Fruit fly (Drosophila melanogaster) whole organism, pupa: Measurements from ENCODE around the gene Eig71Eb.

Source experiments
- CG15710 ChIP-seq: fragments of 200-800 bp; sonication (Bioruptor generic); optimal IDR thresholded peaks from 2 replicates; lab custom pipeline; 2018; ENCODE audit warnings: missing biosample characterization, mild to moderate bottlenecking, missing genetic modification characterization, moderate library complexity
- CG17806 ChIP-seq: fragments of 200-800 bp; sonication (Bioruptor generic); optimal IDR thresholded peaks from 2 replicates; lab custom pipeline; 2018; ENCODE audit warnings: missing biosample characterization, mild to moderate bottlenecking, missing genetic modification characterization, moderate library complexity
- CG34367 ChIP-seq: fragments of 200-800 bp; sonication (Bioruptor generic); optimal IDR thresholded peaks from 2 replicates; lab custom pipeline; 2018; ENCODE audit warnings: missing biosample characterization, mild to moderate bottlenecking, missing genetic modification characterization
- CG8159 ChIP-seq: fragments of 200-800 bp; sonication (Bioruptor generic); optimal IDR thresholded peaks from 3 replicates; lab custom pipeline; 2018; ENCODE audit warnings: missing biosample characterization, mild to moderate bottlenecking, missing genetic modification characterization, moderate library complexity
- CG8301 ChIP-seq: fragments of 200-800 bp; sonication (Bioruptor generic); optimal IDR thresholded peaks from 2 replicates; lab custom pipeline; 2018; ENCODE audit warnings: missing biosample characterization, mild to moderate bottlenecking, missing genetic modification characterization
- CG9948 ChIP-seq: fragments of 200-800 bp; sonication (Bioruptor generic); optimal IDR thresholded peaks from 2 replicates; lab custom pipeline; 2018; ENCODE audit warnings: missing biosample characterization, mild to moderate bottlenecking, missing genetic modification characterization, moderate library complexity
- D1 ChIP-seq: fragments of 200-800 bp; sonication (Bioruptor generic); optimal IDR thresholded peaks from 2 replicates; lab custom pipeline; 2018; ENCODE audit warnings: missing biosample characterization, mild to moderate bottlenecking, missing genetic modification characterization, moderate library complexity
- EcR ChIP-seq: fragments of 200-800 bp; sonication (Bioruptor generic); optimal IDR thresholded peaks from 3 replicates; lab custom pipeline; 2019; ENCODE audit warnings: missing biosample characterization, missing genetic modification characterization, mild to moderate bottlenecking, moderate library complexity, missing genetic modification reagents
- Snoo ChIP-seq: fragments of 200-800 bp; sonication (Bioruptor generic); optimal IDR thresholded peaks from 3 replicates; lab custom pipeline; 2017; ENCODE audit warnings: missing biosample characterization, mild to moderate bottlenecking, missing genetic modification characterization, inconsistent platforms
- fd96Ca ChIP-seq: fragments of 200-800 bp; sonication (Bioruptor generic); IDR thresholded peaks from 3 replicates; pipeline ENCODE4 v1.3.6; 2022; ENCODE audit warnings: missing biosample characterization, missing genetic modification characterization
- gl ChIP-seq: fragments of 200-800 bp; sonication (Bioruptor generic); optimal IDR thresholded peaks from 2 replicates; lab custom pipeline; 2018; ENCODE audit warnings: missing biosample characterization, mild to moderate bottlenecking, missing genetic modification characterization

- TF ChIP-seq Snoo, result no peak
- TF ChIP-seq CG34367 (tag; lab: Kevin White, UChicago), result no peak
- no peak for TF ChIP-seq CG9948 (tag; lab: Kevin White, UChicago)
- TF ChIP-seq fd96Ca, result no peak
- no peak for TF ChIP-seq gl
- no peak for TF ChIP-seq CG8301 (tag; lab: Kevin White, UChicago)
- TF ChIP-seq CG8159 (tag; lab: Kevin White, UChicago), result no peak
- no peak for TF ChIP-seq EcR (GFP tag; lab: Kevin White, UChicago)
- no peak for TF ChIP-seq CG17806 (tag; lab: Kevin White, UChicago)
- TF ChIP-seq D1, result no peak
- no peak for TF ChIP-seq CG15710 (tag; lab: Kevin White, UChicago)
Observed at dm6 chr3L:15683345-15683922, 33.7 kb downstream of the Eig71Eb start, which contains the start of the genes CG7579 and Pgant8.
